Fruit fly (Drosophila melanogaster) whole organism: Measurements from ENCODE around the gene CG13643.

Experiments used
- CG8478 ChIP-seq: fragments of >200 bp; optimal IDR thresholded peaks from 2 replicates; lab custom pipeline; 2018; ENCODE audit warnings: inconsistent platforms
- Dll ChIP-seq: fragments of >200 bp; optimal IDR thresholded peaks from 2 replicates; lab custom pipeline; 2017
- EcR ChIP-seq, 2 experiments: fragments of >200 bp; optimal IDR thresholded peaks; 2 replicates each; lab custom pipeline; 2017; ENCODE audit warnings: missing biosample characterization in 2 of 2, missing genetic modification characterization in 2 of 2, missing genetic modification reagents in 2 of 2
- pan ChIP-seq: fragments of >200 bp; optimal IDR thresholded peaks from 2 replicates; lab custom pipeline; 2017
- psq ChIP-seq: fragments of >200 bp; optimal IDR thresholded peaks from 2 replicates; lab custom pipeline; 2017
- usp ChIP-seq: fragments of >200 bp; optimal IDR thresholded peaks from 2 replicates; lab custom pipeline; 2017; ENCODE audit warnings: missing biosample characterization, missing genetic modification characterization, mixed read lengths

CG13643 gene

dm6 chr3R:24889303-24889892 is 16.4 kb downstream of the CG13643 start:
- TF ChIP-seq psq (lab: Kevin White, UChicago) (no peak), EcR (GFP tag; optimal IDR thresholded peaks at IDR 0.05; lab: Kevin White, UChicago) (no peak), pan (lab: Kevin White, UChicago) (no peak), CG8478 (lab: Kevin White, UChicago) (no peak), usp (GFP tag; lab: Kevin White, UChicago) (no peak), Dll (no peak)

- TF ChIP-seq EcR (GFP tag; optimal IDR thresholded peaks at IDR 0.05; lab: Kevin White, UChicago) (no peak), psq (lab: Kevin White, UChicago) (no peak), CG8478 (lab: Kevin White, UChicago) (no peak), pan (lab: Kevin White, UChicago) (no peak), Dll (no peak), usp (GFP tag; lab: Kevin White, UChicago) (no peak)
Observed at dm6 chr3R:24888418-24888817, 17.4 kb downstream of the CG13643 start.

- no peak for TF ChIP-seq CG8478 (lab: Kevin White, UChicago)
- TF ChIP-seq usp (GFP tag; lab: Kevin White, UChicago), result no peak
- no peak for TF ChIP-seq EcR (GFP tag; optimal IDR thresholded peaks at IDR 0.05; lab: Kevin White, UChicago)
- no peak for TF ChIP-seq psq (lab: Kevin White, UChicago)
- no peak for TF ChIP-seq Dll
- no peak for TF ChIP-seq pan (lab: Kevin White, UChicago)
Observed at dm6 chr3R:24886470-24886869, 19.3 kb downstream of the CG13643 start.

- TF ChIP-seq CG8478 (lab: Kevin White, UChicago) (no peak), EcR (GFP tag; optimal IDR thresholded peaks at IDR 0.05; lab: Kevin White, UChicago) (no peak), Dll (no peak), psq (lab: Kevin White, UChicago) (no peak), usp (GFP tag; lab: Kevin White, UChicago) (no peak), pan (lab: Kevin White, UChicago) (no peak)
Observed at dm6 chr3R:24878655-24879054, 27.1 kb downstream of the CG13643 start.

- no peak for TF ChIP-seq psq (lab: Kevin White, UChicago)
- no peak for TF ChIP-seq usp (GFP tag; lab: Kevin White, UChicago)
- TF ChIP-seq EcR (GFP tag; optimal IDR thresholded peaks at IDR 0.05; lab: Kevin White, UChicago), result no peak
- TF ChIP-seq Dll, result no peak
- TF ChIP-seq pan (lab: Kevin White, UChicago), result no peak
- no peak for TF ChIP-seq CG8478 (lab: Kevin White, UChicago)
Observed at dm6 chr3R:24876843-24877457, 28.9 kb downstream of the CG13643 start, which contains the start of the genes CG11089 and CG31381. TSS of gene CG11089 (plus strand) at chr3R:24877045. TSS of gene CG31381 (plus strand) at chr3R:24877045.

dm6 chr3R:24875939-24876842 is 29.6 kb downstream of the CG13643 start, which contains the start of gene CG3744:
TSS of gene CG3744 (minus strand) at chr3R:24876654.
- no peak for TF ChIP-seq pan (lab: Kevin White, UChicago)
- no peak for TF ChIP-seq EcR (GFP tag; optimal IDR thresholded peaks at IDR 0.05; lab: Kevin White, UChicago)
- no peak for TF ChIP-seq psq (lab: Kevin White, UChicago)
- peak; percentile 59 for TF ChIP-seq CG8478 (lab: Kevin White, UChicago)
- no peak for TF ChIP-seq Dll

dm6 chr3R:24870389-24871048 is 35.3 kb downstream of the CG13643 start, which contains the start of gene CycB3:
TSS of gene CycB3 (minus strand) at chr3R:24870816.
- TF ChIP-seq pan (lab: Kevin White, UChicago) (no peak), CG8478 (lab: Kevin White, UChicago) (no peak), EcR (GFP tag; optimal IDR thresholded peaks at IDR 0.05; lab: Kevin White, UChicago) (no peak), Dll (no peak), psq (lab: Kevin White, UChicago) (no peak), usp (GFP tag; lab: Kevin White, UChicago) (no peak)

- TF ChIP-seq EcR (GFP tag; optimal IDR thresholded peaks at IDR 0.05; lab: Kevin White, UChicago) (no peak), psq (lab: Kevin White, UChicago) (no peak), Dll (no peak), usp (GFP tag; lab: Kevin White, UChicago) (no peak), pan (lab: Kevin White, UChicago) (no peak), CG8478 (lab: Kevin White, UChicago) (no peak)
Observed at dm6 chr3R:24867956-24868355, 37.8 kb downstream of the CG13643 start.

dm6 chr3R:24866976-24867375 is 38.8 kb downstream of the CG13643 start:
- no peak for TF ChIP-seq Dll
- TF ChIP-seq CG8478 (lab: Kevin White, UChicago), result no peak
- no peak for TF ChIP-seq usp (GFP tag; lab: Kevin White, UChicago)
- no peak for TF ChIP-seq EcR (GFP tag; optimal IDR thresholded peaks at IDR 0.05; lab: Kevin White, UChicago)
- TF ChIP-seq psq (lab: Kevin White, UChicago), result no peak
- no peak for TF ChIP-seq pan (lab: Kevin White, UChicago)

dm6 chr3R:24864719-24865400 is 40.9 kb downstream of the CG13643 start, which contains the start of the genes Srg1 and Elal:
TSS of gene Srg1 (minus strand) at chr3R:24864732.
TSS of gene Elal (plus strand) at chr3R:24865350.
- no peak for TF ChIP-seq psq (lab: Kevin White, UChicago)
- no peak for TF ChIP-seq CG8478 (lab: Kevin White, UChicago)
- no peak for TF ChIP-seq pan (lab: Kevin White, UChicago)
- no peak for TF ChIP-seq EcR (GFP tag; optimal IDR thresholded peaks at IDR 0.05; lab: Kevin White, UChicago)
- TF ChIP-seq Dll, result no peak
- no peak for TF ChIP-seq usp (GFP tag; lab: Kevin White, UChicago)
